Worm (Caenorhabditis elegans): ENCODE data around the gene pam-1.
"Not testable (repeated sequence)": the region's sequence is repeated elsewhere in the genome, so short reads cannot be mapped to it uniquely, and the experiment has no call there.

DNA sequence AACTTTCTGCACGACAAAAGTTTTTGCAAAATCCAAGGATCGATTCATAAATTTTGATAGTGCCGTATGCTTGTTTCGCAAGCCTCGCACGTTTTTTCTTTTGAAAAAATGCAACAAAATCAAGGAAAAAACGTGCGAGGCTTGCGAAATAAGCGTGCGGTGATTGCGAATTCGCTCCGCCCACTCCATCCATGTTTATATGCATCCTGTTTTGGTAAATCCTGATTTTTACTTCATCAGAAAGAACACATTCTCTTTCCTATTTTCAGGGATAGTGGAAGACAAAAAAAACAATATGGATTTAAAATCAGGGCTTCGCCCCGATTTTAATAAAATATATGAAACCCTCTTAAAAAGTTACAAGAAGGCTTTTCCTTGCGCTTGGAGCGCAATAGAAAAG lies 13.2 kb upstream of the pam-1 start, which contains the start of gene F32E10.9:
- not testable (repeated sequence) for TF ChIP-seq cog-1 (tag; optimal IDR thresholded peaks at IDR 0.05); ztf-29 (GFP tag; IDR thresholded peaks at IDR 0.05)
